Worm (Caenorhabditis elegans) whole organism, mixed stage, embryonic: ENCODE measurements around the gene clec-33.

ENCODE experiments used
- M03D4.4 ChIP-seq: sonication (generic microtip); optimal IDR thresholded peaks from 2 replicates; lab custom pipeline; 2017; ENCODE audit warnings: mild to moderate bottlenecking, missing genetic modification characterization, missing compliant biosample characterization
- mep-1 ChIP-seq: fragments of 150-350 bp; optimal IDR thresholded peaks from 2 replicates; lab custom pipeline; 2017; ENCODE audit warnings: missing biosample characterization, missing genetic modification reagents, missing genetic modification characterization, inconsistent platforms
- nhr-28 ChIP-seq: fragments of 150-350 bp; optimal IDR thresholded peaks from 2 replicates; lab custom pipeline; 2014; ENCODE audit warnings: missing biosample characterization, missing genetic modification characterization
- ztf-11 ChIP-seq: fragments of 150-350 bp; optimal IDR thresholded peaks from 2 replicates; lab custom pipeline; 2014; ENCODE audit warnings: missing biosample characterization, missing genetic modification characterization

DNA sequence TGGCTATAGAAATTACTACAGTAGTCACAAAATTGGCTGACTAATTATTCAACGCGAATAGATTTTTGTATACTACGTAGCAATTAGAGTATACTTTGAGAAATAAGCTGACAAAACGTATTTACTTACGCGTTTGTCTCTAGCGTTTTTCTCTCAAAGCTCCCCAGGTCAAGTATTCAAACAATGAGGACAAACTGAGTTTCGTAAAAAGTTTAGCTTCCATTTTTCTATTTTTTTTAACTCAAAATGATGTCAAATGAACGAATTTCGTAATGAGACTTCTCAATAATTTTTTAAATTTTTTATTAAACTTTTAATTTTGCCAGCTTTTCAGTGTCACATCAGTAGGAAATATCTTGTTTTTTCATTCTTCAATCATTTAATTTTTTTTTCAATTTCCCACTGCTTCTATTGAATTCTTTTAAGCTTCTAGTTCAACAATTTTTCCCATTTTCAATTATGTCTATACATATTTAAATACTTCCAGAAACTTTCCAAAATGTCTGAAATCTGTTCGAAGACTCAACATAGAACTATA lies 19.2 kb upstream of the clec-33 start, which contains the start of the genes ifas-2 and fbxa-44:
- TF ChIP-seq nhr-28 (tag; lab: Kevin White, UChicago) (no peak), mep-1 (tag; lab: Kevin White, UChicago) (no peak), M03D4.4 (no peak), ztf-11 (tag; lab: Kevin White, UChicago) (no peak)
